Fruit fly (Drosophila melanogaster) whole organism, embryonic: ENCODE measurements around the gene RpS8.

Source experiments
- Aef1 ChIP-seq: fragments of 200-800 bp; sonication (Bioruptor generic); IDR thresholded peaks from 3 replicates; pipeline ENCODE4 v1.3.6; 2022; ENCODE audit warnings: missing biosample characterization, missing genetic modification characterization
- Bgb ChIP-seq: fragments of 200-800 bp; sonication (Bioruptor generic); IDR thresholded peaks from 2 replicates; pipeline ENCODE4 v1.3.6; 2022; ENCODE audit warnings: missing biosample characterization, missing genetic modification characterization; ENCODE audit not compliant: partially characterized antibody
- CG10979 ChIP-seq: fragments of 200-800 bp; sonication (Bioruptor generic); optimal IDR thresholded peaks from 2 replicates; lab custom pipeline; 2018; ENCODE audit warnings: missing biosample characterization, mild to moderate bottlenecking, missing genetic modification characterization, moderate library complexity
- CG11456 ChIP-seq: fragments of 200-800 bp; sonication (Bioruptor generic); IDR thresholded peaks from 3 replicates; pipeline ENCODE4 v1.3.6; 2022; ENCODE audit warnings: missing biosample characterization, missing genetic modification characterization
- CG12236 ChIP-seq: fragments of 200-800 bp; sonication (Bioruptor generic); optimal IDR thresholded peaks from 2 replicates; lab custom pipeline; 2016; ENCODE audit warnings: missing biosample characterization, missing genetic modification characterization
- CG12659 ChIP-seq: fragments of 200-800 bp; sonication (Bioruptor generic); optimal IDR thresholded peaks from 3 replicates; lab custom pipeline; 2017; ENCODE audit warnings: mild to moderate bottlenecking, missing biosample characterization, missing genetic modification reagents, missing genetic modification characterization
- CG13287 ChIP-seq: fragments of 200-800 bp; sonication (Bioruptor generic); IDR thresholded peaks from 2 replicates; pipeline ENCODE4 v1.3.6; 2022; ENCODE audit warnings: missing biosample characterization, missing genetic modification characterization; ENCODE audit not compliant: partially characterized antibody
- CG14441 ChIP-seq: fragments of 200-800 bp; sonication (Bioruptor generic); IDR thresholded peaks from 2 replicates; pipeline ENCODE4 v1.3.6; 2022; ENCODE audit warnings: missing biosample characterization, missing genetic modification characterization
- CG14860 ChIP-seq: fragments of 200-800 bp; sonication (Bioruptor generic); IDR thresholded peaks from 3 replicates; pipeline ENCODE4 v1.3.6; 2022; ENCODE audit warnings: missing biosample characterization, missing genetic modification characterization; ENCODE audit not compliant: partially characterized antibody
- CG15073 ChIP-seq: fragments of 200-800 bp; sonication (Bioruptor generic); optimal IDR thresholded peaks from 2 replicates; lab custom pipeline; 2016; ENCODE audit warnings: missing biosample characterization, missing genetic modification characterization
- CG15269 ChIP-seq: fragments of 200-800 bp; sonication (Bioruptor generic); optimal IDR thresholded peaks from 2 replicates; lab custom pipeline; 2018; ENCODE audit warnings: missing biosample characterization, mild to moderate bottlenecking, missing genetic modification characterization, moderate library complexity
- CG15514 ChIP-seq: fragments of 200-800 bp; sonication (Bioruptor generic); optimal IDR thresholded peaks from 3 replicates; lab custom pipeline; 2017; ENCODE audit warnings: missing biosample characterization, missing genetic modification characterization, mild to moderate bottlenecking, moderate library complexity, missing genetic modification reagents
- CG17186 ChIP-seq: fragments of 200-800 bp; sonication (Bioruptor generic); optimal IDR thresholded peaks from 3 replicates; lab custom pipeline; 2017; ENCODE audit warnings: missing biosample characterization, missing genetic modification reagents, missing genetic modification characterization
- CG17328 ChIP-seq: fragments of 200-800 bp; sonication (Bioruptor generic); IDR thresholded peaks from 2 replicates; pipeline ENCODE4 v1.3.6; 2022; ENCODE audit warnings: missing biosample characterization, missing genetic modification characterization
- CG18262 ChIP-seq: fragments of 200-800 bp; optimal IDR thresholded peaks from 3 replicates; lab custom pipeline; 2019; ENCODE audit warnings: missing biosample characterization, mild to moderate bottlenecking, missing genetic modification characterization, moderate library complexity
- CG18764 ChIP-seq: fragments of 200-800 bp; sonication (Bioruptor generic); optimal IDR thresholded peaks from 3 replicates; lab custom pipeline; 2016; ENCODE audit warnings: missing biosample characterization, missing genetic modification characterization
- CG2116 ChIP-seq: fragments of 200-800 bp; sonication (Bioruptor generic); optimal IDR thresholded peaks from 3 replicates; lab custom pipeline; 2018; ENCODE audit warnings: missing biosample characterization, mild to moderate bottlenecking, missing genetic modification characterization
- CG31388 ChIP-seq: fragments of 200-800 bp; sonication (Bioruptor generic); optimal IDR thresholded peaks from 2 replicates; lab custom pipeline; 2016; ENCODE audit warnings: missing biosample characterization, missing genetic modification characterization
- CG6272 ChIP-seq: fragments of 200-800 bp; sonication (Bioruptor generic); IDR thresholded peaks from 2 replicates; pipeline ENCODE4 v1.3.6; 2022; ENCODE audit warnings: missing biosample characterization, missing genetic modification characterization
- CG6813 ChIP-seq: fragments of 200-800 bp; sonication (Bioruptor generic); optimal IDR thresholded peaks from 2 replicates; lab custom pipeline; 2017; ENCODE audit warnings: missing biosample characterization, missing genetic modification characterization, mild to moderate bottlenecking, moderate library complexity, missing genetic modification reagents
- Chrac-16 ChIP-seq: fragments of 200-800 bp; sonication (Bioruptor generic); optimal IDR thresholded peaks from 3 replicates; lab custom pipeline; 2016; ENCODE audit warnings: missing biosample characterization, missing genetic modification characterization
- Dek ChIP-seq: fragments of 200-800 bp; sonication (Bioruptor generic); optimal IDR thresholded peaks from 3 replicates; lab custom pipeline; 2019; ENCODE audit warnings: missing biosample characterization, mild to moderate bottlenecking, missing genetic modification characterization, moderate library complexity
- E2f2 ChIP-seq: fragments of 200-800 bp; sonication (Bioruptor generic); IDR thresholded peaks from 2 replicates; pipeline ENCODE4 v1.3.6; 2022; ENCODE audit warnings: missing biosample characterization, missing genetic modification characterization
- Hr3 ChIP-seq: fragments of 200-800 bp; sonication (Bioruptor generic); optimal IDR thresholded peaks from 3 replicates; lab custom pipeline; 2016; ENCODE audit warnings: missing biosample characterization, missing genetic modification characterization
- MTF-1 ChIP-seq: fragments of 200-800 bp; sonication (Bioruptor generic); optimal IDR thresholded peaks from 2 replicates; lab custom pipeline; 2018; ENCODE audit warnings: missing biosample characterization, mild to moderate bottlenecking, missing genetic modification characterization, borderline replicate concordance
- Sox100B ChIP-seq: fragments of 200-800 bp; sonication (Bioruptor generic); optimal IDR thresholded peaks from 3 replicates; lab custom pipeline; 2018; ENCODE audit warnings: missing biosample characterization, mild to moderate bottlenecking, missing genetic modification characterization
- Sry-δ ChIP-seq: fragments of 200-800 bp; sonication (Bioruptor generic); optimal IDR thresholded peaks from 2 replicates; lab custom pipeline; 2016; ENCODE audit warnings: missing biosample characterization, missing genetic modification characterization
- TFAM ChIP-seq: fragments of 200-800 bp; sonication (Bioruptor generic); optimal IDR thresholded peaks from 2 replicates; lab custom pipeline; 2017; ENCODE audit warnings: missing biosample characterization, missing genetic modification characterization, inconsistent platforms
- caup ChIP-seq: fragments of 200-800 bp; sonication (Bioruptor generic); optimal IDR thresholded peaks from 3 replicates; lab custom pipeline; 2017; ENCODE audit warnings: missing biosample characterization, mild to moderate bottlenecking, missing genetic modification characterization, moderate library complexity; ENCODE audit not compliant: severe bottlenecking
- chinmo ChIP-seq: fragments of 200-800 bp; sonication (Bioruptor generic); IDR thresholded peaks from 4 replicates; pipeline ENCODE4 v1.3.6; 2022; ENCODE audit warnings: missing biosample characterization, missing genetic modification characterization; ENCODE audit not compliant: partially characterized antibody
- ems ChIP-seq: fragments of 200-800 bp; sonication (Bioruptor generic); optimal IDR thresholded peaks from 3 replicates; lab custom pipeline; 2016; ENCODE audit warnings: missing biosample characterization, missing genetic modification characterization
- en ChIP-seq: fragments of 200-800 bp; sonication (Bioruptor generic); optimal IDR thresholded peaks from 2 replicates; lab custom pipeline; 2016; ENCODE audit warnings: missing biosample characterization, missing genetic modification characterization
- fd3F ChIP-seq: fragments of 200-800 bp; sonication (Bioruptor generic); optimal IDR thresholded peaks from 2 replicates; lab custom pipeline; 2018; ENCODE audit warnings: missing biosample characterization, mild to moderate bottlenecking, missing genetic modification characterization, moderate library complexity
- fru ChIP-seq: fragments of >200 bp; optimal IDR thresholded peaks from 2 replicates; lab custom pipeline; 2017
- gce ChIP-seq: fragments of 200-800 bp; sonication (Bioruptor generic); IDR thresholded peaks from 3 replicates; pipeline ENCODE4 v1.3.6; 2022; ENCODE audit warnings: missing biosample characterization, missing genetic modification characterization
- hb ChIP-seq: fragments of 200-800 bp; sonication (Bioruptor generic); IDR thresholded peaks from 3 replicates; pipeline ENCODE4 v1.3.6; 2022; ENCODE audit warnings: missing biosample characterization, missing genetic modification characterization; ENCODE audit not compliant: partially characterized antibody
- inv ChIP-seq: fragments of 200-800 bp; sonication (Bioruptor generic); IDR thresholded peaks from 2 replicates; pipeline ENCODE4 v1.3.6; 2022; ENCODE audit warnings: missing biosample characterization, missing genetic modification characterization; ENCODE audit not compliant: partially characterized antibody
- jing ChIP-seq: fragments of 200-800 bp; sonication (Bioruptor generic); optimal IDR thresholded peaks from 2 replicates; lab custom pipeline; 2018; ENCODE audit warnings: missing biosample characterization, mild to moderate bottlenecking, missing genetic modification characterization
- ken ChIP-seq: fragments of 200-800 bp; sonication (Bioruptor generic); IDR thresholded peaks from 3 replicates; pipeline ENCODE4 v1.3.6; 2022; ENCODE audit warnings: missing biosample characterization, missing genetic modification characterization
- lilli ChIP-seq: fragments of 200-800 bp; sonication (Bioruptor generic); optimal IDR thresholded peaks from 3 replicates; lab custom pipeline; 2016; ENCODE audit warnings: missing biosample characterization, missing genetic modification characterization
- mirr ChIP-seq: fragments of 200-800 bp; sonication (Bioruptor generic); optimal IDR thresholded peaks from 3 replicates; lab custom pipeline; 2018; ENCODE audit warnings: missing biosample characterization, mild to moderate bottlenecking, missing genetic modification characterization
- psq ChIP-seq: fragments of 200-800 bp; sonication (Bioruptor generic); optimal IDR thresholded peaks from 2 replicates; lab custom pipeline; 2017; ENCODE audit warnings: missing biosample characterization, missing genetic modification characterization
- rib ChIP-seq: fragments of 200-800 bp; sonication (Bioruptor generic); IDR thresholded peaks from 2 replicates; pipeline ENCODE4 v1.3.6; 2022; ENCODE audit warnings: missing biosample characterization, missing genetic modification characterization
- row ChIP-seq: fragments of 200-800 bp; sonication (Bioruptor generic); IDR thresholded peaks from 3 replicates; pipeline ENCODE4 v1.3.6; 2022; ENCODE audit warnings: missing biosample characterization, missing genetic modification characterization
- scrt ChIP-seq: fragments of 200-800 bp; sonication (Bioruptor generic); optimal IDR thresholded peaks from 2 replicates; lab custom pipeline; 2018; ENCODE audit warnings: missing biosample characterization, mild to moderate bottlenecking, missing genetic modification characterization, moderate library complexity
- sens ChIP-seq: fragments of 200-800 bp; sonication (Bioruptor generic); peaks from one replicate; lab custom pipeline; 2016; ENCODE audit warnings: missing biosample characterization, missing genetic modification characterization
- tna ChIP-seq: fragments of 200-800 bp; sonication (Bioruptor generic); IDR thresholded peaks from 2 replicates; pipeline ENCODE4 v1.3.6; 2022; ENCODE audit warnings: missing biosample characterization, missing genetic modification characterization; ENCODE audit not compliant: partially characterized antibody
- trh ChIP-seq: fragments of 200-800 bp; sonication (Bioruptor generic); optimal IDR thresholded peaks from 2 replicates; lab custom pipeline; 2016; ENCODE audit warnings: missing biosample characterization, missing genetic modification characterization
- unpg ChIP-seq: fragments of 200-800 bp; sonication (Bioruptor generic); optimal IDR thresholded peaks from 3 replicates; lab custom pipeline; 2018; ENCODE audit warnings: missing biosample characterization, mild to moderate bottlenecking, missing genetic modification characterization, moderate library complexity
- vvl ChIP-seq: fragments of 200-800 bp; sonication (Bioruptor generic); IDR thresholded peaks from 2 replicates; pipeline ENCODE4 v1.3.6; 2022; ENCODE audit warnings: missing biosample characterization, missing genetic modification characterization
- yki ChIP-seq: fragments of >200 bp; optimal IDR thresholded peaks from 3 replicates; lab custom pipeline; 2018

The RpS8 gene

DNA sequence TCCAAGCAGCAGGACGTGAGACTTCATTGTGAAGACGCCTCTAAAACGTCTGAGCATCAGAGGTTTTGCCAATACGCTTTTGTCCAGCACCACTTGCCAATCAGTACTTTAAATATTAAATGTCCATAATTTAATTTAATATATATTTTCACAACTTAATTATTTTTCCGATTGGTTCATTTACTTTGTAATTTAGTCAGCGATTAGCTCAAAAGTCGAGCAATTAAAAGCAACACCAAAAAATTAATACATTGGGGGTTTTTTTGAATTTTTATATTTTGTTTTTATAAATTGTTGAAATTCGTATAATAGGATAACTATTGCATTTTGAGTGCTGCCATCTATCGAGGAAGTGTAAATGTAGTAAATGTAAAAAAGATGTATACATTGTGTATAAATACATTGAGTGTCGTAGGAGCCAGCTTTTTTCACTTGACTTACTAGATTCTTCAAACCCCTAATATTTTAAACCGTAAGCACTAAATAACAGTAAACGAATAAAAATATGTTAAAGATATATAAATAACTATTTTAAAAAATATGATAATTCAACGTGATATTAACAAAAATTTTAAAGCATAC lies 42.5 kb downstream of the RpS8 start, which contains the start of gene CG15517 (continued):
- TF ChIP-seq chinmo (GFP tag; lab: Robert Waterston, UW) = peak; percentile 66; the same call in 1 of the 4 replicates
- TF ChIP-seq E2f2 (GFP tag; lab: Robert Waterston, UW) = 0 out of 2 replicates have a peak, but pooled peaks have one; percentile 18
- TF ChIP-seq Hr3 (GFP tag; lab: Kevin White, UChicago) = peak; percentile 2
- no peak for TF ChIP-seq hb (GFP tag; lab: Robert Waterston, UW)
- peak; percentile 6 for TF ChIP-seq unpg (GFP tag; lab: Kevin White, UChicago)
- TF ChIP-seq ems = no peak
- no peak for TF ChIP-seq CG31388 (GFP tag; lab: Kevin White, UChicago)
- TF ChIP-seq inv (GFP tag; lab: Robert Waterston, UW) = no peak
- no peak for TF ChIP-seq lilli
- TF ChIP-seq Dek (tag; lab: Kevin White, UChicago) = peak; percentile 62
- no peak for TF ChIP-seq CG18262 (tag; lab: Kevin White, UChicago)
- no peak for TF ChIP-seq CG6813 (GFP tag; lab: Kevin White, UChicago)
- TF ChIP-seq TFAM = no peak
- peak; percentile 8; the same call in 1 of the 2 replicates for TF ChIP-seq CG13287 (GFP tag; lab: Robert Waterston, UW)
- no peak for TF ChIP-seq yki
- TF ChIP-seq sens = no peak
- no peak for TF ChIP-seq en
- TF ChIP-seq Sox100B (GFP tag; lab: Kevin White, UChicago) = no peak
- TF ChIP-seq vvl (GFP tag; lab: Robert Waterston, UW) = peak; percentile 85
- no peak for TF ChIP-seq CG15269 (tag; lab: Kevin White, UChicago)
- TF ChIP-seq fd3F (GFP tag; lab: Kevin White, UChicago) = no peak
- TF ChIP-seq ken (GFP tag; lab: Robert Waterston, UW) = no peak
- peak; percentile 73 for TF ChIP-seq Bgb (GFP tag; lab: Robert Waterston, UW)
- TF ChIP-seq MTF-1 (GFP tag; lab: Kevin White, UChicago) = no peak
- TF ChIP-seq rib (GFP tag; lab: Robert Waterston, UW) = no peak
- TF ChIP-seq CG15073 = no peak
- no peak for TF ChIP-seq CG17186
- TF ChIP-seq psq (GFP tag; lab: Kevin White, UChicago) = no peak
- peak; percentile 58; the same call in 1 of the 3 replicates for TF ChIP-seq CG11456 (GFP tag; lab: Robert Waterston, UW)
- no peak for TF ChIP-seq trh
- no peak for TF ChIP-seq Sry-δ (GFP tag; lab: Kevin White, UChicago)
- TF ChIP-seq scrt = no peak
- TF ChIP-seq caup (GFP tag; lab: Kevin White, UChicago) = no peak
- TF ChIP-seq CG14860 (GFP tag; lab: Robert Waterston, UW) = no peak
- TF ChIP-seq mirr (GFP tag; lab: Kevin White, UChicago) = no peak
- no peak for TF ChIP-seq CG17328 (GFP tag; lab: Robert Waterston, UW)
- no peak for TF ChIP-seq CG18764
- no peak for TF ChIP-seq fru (lab: Kevin White, UChicago)
- no peak for TF ChIP-seq gce (GFP tag; lab: Robert Waterston, UW)
- TF ChIP-seq CG12659 (GFP tag; lab: Kevin White, UChicago) = peak; percentile 17
- no peak for TF ChIP-seq CG2116 (GFP tag; lab: Kevin White, UChicago)
- TF ChIP-seq CG6272 = no peak
- TF ChIP-seq row (GFP tag; lab: Robert Waterston, UW) = no peak
- TF ChIP-seq Aef1 = no peak
- no peak for TF ChIP-seq CG10979
- no peak for TF ChIP-seq tna (GFP tag; lab: Robert Waterston, UW)
- TF ChIP-seq CG12236 = no peak
- TF ChIP-seq Chrac-16 (GFP tag; lab: Kevin White, UChicago) = peak; percentile 36
- no peak for TF ChIP-seq jing (GFP tag; lab: Kevin White, UChicago)
- no peak for TF ChIP-seq CG15514
- TF ChIP-seq CG14441 (GFP tag; lab: Robert Waterston, UW) = no peak
